Fruit fly (Drosophila melanogaster): Measurements from ENCODE around the gene Nep3.
"Not testable (repeated sequence)": the region's sequence is repeated elsewhere in the genome, so short reads cannot be mapped to it uniquely, and the experiment has no call there.

Gene Nep3

dm6 chrX:19960881-19961347, at the start of gene Nep3:
Nep3 (plus strand) TSS chrX:19961297.
- TF ChIP-seq EcR (GFP tag; optimal IDR thresholded peaks at IDR 0.05) (no peak), CG13204 (GFP tag; optimal IDR thresholded peaks at IDR 0.05) (no peak), CG12605 (GFP tag; IDR thresholded peaks at IDR 0.05) (no peak), Snoo (tag; optimal IDR thresholded peaks at IDR 0.05) (no peak), CG4496 (GFP tag; IDR thresholded peaks at IDR 0.05) (no peak), Ets98B (GFP tag; IDR thresholded peaks at IDR 0.05) (no peak), CG9948 (tag; optimal IDR thresholded peaks at IDR 0.05) (no peak), CG8159 (tag; optimal IDR thresholded peaks at IDR 0.05) (no peak), CG17806 (tag; optimal IDR thresholded peaks at IDR 0.05) (no peak), D1 (tag; optimal IDR thresholded peaks at IDR 0.05) (no peak), gl (tag; optimal IDR thresholded peaks at IDR 0.05) (no peak), CG34367 (tag; optimal IDR thresholded peaks at IDR 0.05) (no peak), rn (GFP tag; IDR thresholded peaks at IDR 0.05) (no peak), CG14655 (GFP tag; optimal IDR thresholded peaks at IDR 0.05) (no peak), CG32121 (GFP tag; IDR thresholded peaks at IDR 0.05) (no peak), Pif1A (GFP tag; optimal IDR thresholded peaks at IDR 0.05) (no peak)

dm6 chrX:19915181-19915580, 45.9 kb upstream of the Nep3 start, which contains the start of gene CG45487:
CG45487 (minus strand) TSS chrX:19915281.
- not testable (repeated sequence) for TF ChIP-seq rn (GFP tag; IDR thresholded peaks at IDR 0.05); CG14655 (GFP tag; optimal IDR thresholded peaks at IDR 0.05); CG8301 (tag; optimal IDR thresholded peaks at IDR 0.05)

dm6 chrX:19920335-19920734, 40.8 kb upstream of the Nep3 start, which contains the start of gene CG45488:
CG45488 (minus strand) TSS chrX:19920435.
- not testable (repeated sequence) for TF ChIP-seq CG17806 (tag; optimal IDR thresholded peaks at IDR 0.05); CG8159 (tag; optimal IDR thresholded peaks at IDR 0.05); CG32121 (GFP tag; IDR thresholded peaks at IDR 0.05)

- not testable (repeated sequence) for TF ChIP-seq CG13204 (GFP tag; optimal IDR thresholded peaks at IDR 0.05); CG14655 (GFP tag; optimal IDR thresholded peaks at IDR 0.05); Ets98B (GFP tag; IDR thresholded peaks at IDR 0.05)
Observed at dm6 chrX:19929078-19929477, 32.0 kb upstream of the Nep3 start, which contains the start of gene CG45489. CG45489 (minus strand) TSS chrX:19929178.

- TF ChIP-seq CG8159 (tag; optimal IDR thresholded peaks at IDR 0.05); fd96Ca (GFP tag; IDR thresholded peaks at IDR 0.05); CG12605 (GFP tag; IDR thresholded peaks at IDR 0.05): not testable (repeated sequence)
Observed at dm6 chrX:19934194-19934593, 26.9 kb upstream of the Nep3 start, which contains the start of gene CG45490. CG45490 (minus strand) TSS chrX:19934294.

- not testable (repeated sequence) for TF ChIP-seq CG13204 (GFP tag; optimal IDR thresholded peaks at IDR 0.05); rn (GFP tag; IDR thresholded peaks at IDR 0.05); CG10348 (GFP tag; IDR thresholded peaks at IDR 0.05)
Observed at dm6 chrX:19938894-19939293, 22.2 kb upstream of the Nep3 start, which contains the start of gene CG45491. CG45491 (minus strand) TSS chrX:19938994.

dm6 chrX:19944047-19944446, 17.1 kb upstream of the Nep3 start, which contains the start of gene CG45492:
CG45492 (minus strand) TSS chrX:19944147.
- not testable (repeated sequence) for TF ChIP-seq CG15710 (tag; optimal IDR thresholded peaks at IDR 0.05); CG32121 (GFP tag; IDR thresholded peaks at IDR 0.05); Pif1B (GFP tag; optimal IDR thresholded peaks at IDR 0.05)

- TF ChIP-seq Snoo (tag; optimal IDR thresholded peaks at IDR 0.05); CG4496 (GFP tag; IDR thresholded peaks at IDR 0.05); CG10348 (GFP tag; IDR thresholded peaks at IDR 0.05): not testable (repeated sequence)
Observed at dm6 chrX:19948773-19949172, 12.3 kb upstream of the Nep3 start, which contains the start of gene CG45493. CG45493 (minus strand) TSS chrX:19948873.

- TF ChIP-seq fd96Ca (GFP tag; IDR thresholded peaks at IDR 0.05); CG4496 (GFP tag; IDR thresholded peaks at IDR 0.05); CG34367 (tag; optimal IDR thresholded peaks at IDR 0.05): not testable (repeated sequence)
Observed at dm6 chrX:19953508-19953907, 7.6 kb upstream of the Nep3 start, which contains the start of gene CG45494. CG45494 (minus strand) TSS chrX:19953608.

Measured in whole organism, pupa.